Fruit fly (Drosophila melanogaster): Measurements from ENCODE around the gene CG7720.
A peak's percentile ranks its signal among the peaks of the same experiment; 100 is the strongest.

The CG7720 gene

DNA sequence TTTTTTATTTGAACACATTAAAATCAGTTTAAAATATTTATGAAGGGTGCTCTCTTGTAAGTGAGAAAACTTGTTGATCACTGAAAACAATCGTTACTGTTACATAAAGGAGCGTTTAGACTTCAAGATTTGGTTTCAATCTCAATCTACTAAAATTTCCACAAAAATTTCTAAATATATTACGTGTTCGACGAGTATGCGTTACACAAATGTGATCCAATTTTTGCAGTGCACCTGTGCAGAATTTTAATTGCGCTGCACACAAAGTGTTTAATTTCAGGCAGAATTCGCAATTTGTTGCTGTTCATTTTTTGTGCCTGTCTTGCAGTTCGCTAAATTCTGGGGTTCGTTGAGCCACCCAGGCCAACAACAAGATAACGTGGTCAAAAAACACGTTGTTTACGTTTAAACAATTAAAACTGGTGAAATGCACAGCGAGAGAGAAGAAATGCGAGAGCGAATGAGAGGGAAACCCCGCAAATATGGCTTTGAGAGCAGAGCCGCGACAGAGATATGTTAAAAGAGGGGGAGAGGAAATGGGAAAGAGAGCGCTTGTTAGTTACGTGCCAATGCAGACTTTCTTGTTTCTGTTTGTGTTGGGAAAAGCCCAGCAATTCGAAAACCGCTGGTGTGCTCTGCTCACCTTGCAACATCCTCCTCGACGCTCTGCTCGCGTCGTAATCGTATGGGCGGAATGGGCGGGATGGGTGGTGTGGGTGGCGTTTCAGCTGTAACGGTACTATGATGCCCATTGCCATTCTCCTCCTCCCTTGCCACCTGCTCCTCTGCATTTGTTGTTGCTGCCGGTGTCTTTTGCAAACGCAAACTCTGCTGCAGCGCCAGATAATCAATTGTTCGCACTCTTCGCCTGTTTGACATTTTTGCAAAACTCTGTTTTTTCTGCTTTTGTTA is 52.4 kb downstream of the CG7720 start:
- TF ChIP-seq Jra (GFP tag; optimal IDR thresholded peaks at IDR 0.05) (peak; percentile 24), fru (GFP tag; optimal IDR thresholded peaks at IDR 0.05) (peak; percentile 73), brk (GFP tag; optimal IDR thresholded peaks at IDR 0.05) (peak; percentile 11), h (GFP tag; optimal IDR thresholded peaks at IDR 0.05) (peak; percentile 67), sage (GFP tag; optimal IDR thresholded peaks at IDR 0.05) (peak; percentile 62), Hr83 (GFP tag; optimal IDR thresholded peaks at IDR 0.05; ENCODE audit: poor library complexity, severe bottlenecking) (no peak), dl (GFP tag; optimal IDR thresholded peaks at IDR 0.05; ENCODE audit: insufficient read depth in 1 of 2, partially characterized antibody in 2 of 2) (peak; percentile 73), Myc (optimal IDR thresholded peaks at IDR 0.05) (no peak), HLH106 (tag; optimal IDR thresholded peaks at IDR 0.05) (peak; percentile 70), Dif (GFP tag; optimal IDR thresholded peaks at IDR 0.05; ENCODE audit: partially characterized antibody) (peak; percentile 80), foxo (GFP tag; optimal IDR thresholded peaks at IDR 0.05) (peak; percentile 26 to 71), Abd-B (GFP tag; optimal IDR thresholded peaks at IDR 0.05) (no peak), br (GFP tag; optimal IDR thresholded peaks at IDR 0.05) (peak; percentile 81), tai (GFP tag; optimal IDR thresholded peaks at IDR 0.05) (no peak), psq (GFP tag; optimal IDR thresholded peaks at IDR 0.05) (no peak), Vsx2 (GFP tag; optimal IDR thresholded peaks at IDR 0.05; ENCODE audit: partially characterized antibody) (peak; percentile 52), CG32264 (GFP tag; optimal IDR thresholded peaks at IDR 0.05) (no peak), CrebA (GFP tag; optimal IDR thresholded peaks at IDR 0.05; ENCODE audit: borderline replicate concordance) (no peak), jim (GFP tag; optimal IDR thresholded peaks at IDR 0.05) (no peak), Rel (GFP tag; optimal IDR thresholded peaks at IDR 0.05) (no peak), Rel (tag; optimal IDR thresholded peaks at IDR 0.05) (peak; percentile 99), N (GFP tag; optimal IDR thresholded peaks at IDR 0.05) (peak; percentile 12), CG9705 (GFP tag; optimal IDR thresholded peaks at IDR 0.05) (peak; percentile 16), lola (GFP tag; optimal IDR thresholded peaks at IDR 0.05) (no peak), usp (GFP tag; optimal IDR thresholded peaks at IDR 0.05) (no peak), GATAd (GFP tag; optimal IDR thresholded peaks at IDR 0.05) (no peak), woc (GFP tag; optimal IDR thresholded peaks at IDR 0.05) (peak; percentile 47), ey (GFP tag; optimal IDR thresholded peaks at IDR 0.05) (peak; percentile 70), Sp1 (GFP tag; optimal IDR thresholded peaks at IDR 0.05) (peak; percentile 51), sv (GFP tag; optimal IDR thresholded peaks at IDR 0.05) (no peak), dsf (GFP tag; optimal IDR thresholded peaks at IDR 0.05; ENCODE audit: borderline replicate concordance) (peak; percentile 14), dmrt93B (GFP tag; optimal IDR thresholded peaks at IDR 0.05) (peak; percentile 55), rgr (GFP tag; optimal IDR thresholded peaks at IDR 0.05) (peak; percentile 82), OdsH (GFP tag; optimal IDR thresholded peaks at IDR 0.05) (peak; percentile 62), Hnf4 (GFP tag; optimal IDR thresholded peaks at IDR 0.05) (peak; percentile 62), pan (optimal IDR thresholded peaks at IDR 0.05) (no peak), Mio (GFP tag; optimal IDR thresholded peaks at IDR 0.05) (no peak), Hr78 (GFP tag; optimal IDR thresholded peaks at IDR 0.05) (no peak), Dfd (GFP tag; optimal IDR thresholded peaks at IDR 0.05) (no peak)

- TF ChIP-seq sv (GFP tag; optimal IDR thresholded peaks at IDR 0.05) (peak; percentile 52), Hnf4 (GFP tag; optimal IDR thresholded peaks at IDR 0.05) (no peak), rgr (GFP tag; optimal IDR thresholded peaks at IDR 0.05) (no peak), Hr83 (GFP tag; optimal IDR thresholded peaks at IDR 0.05; ENCODE audit: poor library complexity, severe bottlenecking) (peak; percentile 34), psq (GFP tag; optimal IDR thresholded peaks at IDR 0.05) (peak; percentile 16), tai (GFP tag; optimal IDR thresholded peaks at IDR 0.05) (no peak), ey (GFP tag; optimal IDR thresholded peaks at IDR 0.05) (peak; percentile 11)
Observed at dm6 chr3R:18741844-18742187, 53.2 kb downstream of the CG7720 start.
